Fruit fly (Drosophila melanogaster): ENCODE measurements around the gene CG15142.

dm6 chr2L:17448435-17448834 is 50.2 kb downstream of the CG15142 start:
- no peak for TF ChIP-seq toe (GFP tag; optimal IDR thresholded peaks at IDR 0.05)
- TF ChIP-seq CG1620 (GFP tag; optimal IDR thresholded peaks at IDR 0.05), result no peak
- peak; percentile 36 for TF ChIP-seq CG12768 (GFP tag; optimal IDR thresholded peaks at IDR 0.05)
- peak; percentile 35 for TF ChIP-seq CG7045 (GFP tag; optimal IDR thresholded peaks at IDR 0.05)
- no peak for TF ChIP-seq Hr96 (GFP tag; optimal IDR thresholded peaks at IDR 0.05)
- peak; percentile 79 for TF ChIP-seq cic (GFP tag; optimal IDR thresholded peaks at IDR 0.05)
- no peak for TF ChIP-seq kay (GFP tag; ENCODE audit: borderline replicate concordance)
- no peak for TF ChIP-seq CG5204 (GFP tag; optimal IDR thresholded peaks at IDR 0.05)
- no peak for TF ChIP-seq Clk (GFP tag; optimal IDR thresholded peaks at IDR 0.05)
- TF ChIP-seq Crg-1 (GFP tag; optimal IDR thresholded peaks at IDR 0.05), result no peak
- no peak for TF ChIP-seq CG14711 (tag; optimal IDR thresholded peaks at IDR 0.05)

All from whole organism, adult.